Worm (Caenorhabditis elegans): Measurements from ENCODE around the gene C14C6.5.

DNA sequence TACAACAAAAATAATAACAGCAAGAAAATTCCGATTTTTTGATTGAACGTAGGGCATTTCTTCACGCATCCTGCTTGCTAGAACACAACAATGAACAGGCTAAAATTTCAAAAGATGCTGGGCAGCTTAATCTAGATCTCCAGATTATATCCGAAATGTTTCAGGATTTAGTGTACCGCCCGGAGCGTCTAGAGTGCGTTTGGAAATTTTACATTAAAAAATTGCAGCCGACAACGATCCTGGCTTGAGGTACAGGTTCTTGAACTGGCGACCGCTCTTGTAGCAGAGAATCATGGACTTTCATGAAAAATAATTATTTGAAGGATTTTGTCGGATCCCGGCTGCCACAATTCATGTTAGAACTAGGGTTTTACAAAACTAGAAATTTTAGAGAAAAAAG, 11.6 kb downstream of the C14C6.5 start, which contains the start of gene C14C6.6:
- TF ChIP-seq nhr-25 (tag; optimal IDR thresholded peaks at IDR 0.05) (no peak), nhr-11 (tag; optimal IDR thresholded peaks at IDR 0.05) (no peak), ztf-11 (tag; optimal IDR thresholded peaks at IDR 0.05) (no peak), lin-11 (tag; optimal IDR thresholded peaks at IDR 0.05) (no peak), nhr-237 (tag; optimal IDR thresholded peaks at IDR 0.05) (no peak), lsy-2 (tag; optimal IDR thresholded peaks at IDR 0.05) (no peak), F13H6.1 (tag; optimal IDR thresholded peaks at IDR 0.05) (no peak), mdl-1 (tag; optimal IDR thresholded peaks at IDR 0.05) (no peak), lin-13 (GFP tag; optimal IDR thresholded peaks at IDR 0.05) (no peak), unc-39 (tag; optimal IDR thresholded peaks at IDR 0.05) (no peak), snpc-4 (tag; optimal IDR thresholded peaks at IDR 0.05) (no peak)

Measured in whole organism, L2 larva.